Fruit fly (Drosophila melanogaster): ENCODE measurements around the gene Jon25Biii.

Jon25Biii gene

dm6 chr2L:4999389-5000032, 48.9 kb upstream of the Jon25Biii start (continued):
- TF ChIP-seq CG10979 (tag; optimal IDR thresholded peaks at IDR 0.05), result peak; percentile 61
- peak; percentile 76 for TF ChIP-seq Ptx1 (GFP tag; IDR thresholded peaks at IDR 0.05)
- TF ChIP-seq Mrtf (GFP tag; IDR thresholded peaks at IDR 0.05), result peak; percentile 77; the same call in 2 of the 3 replicates
- no peak for TF ChIP-seq CG6683 (GFP tag; optimal IDR thresholded peaks at IDR 0.05)
- TF ChIP-seq CG33557 (GFP tag; optimal IDR thresholded peaks at IDR 0.05), result peak; percentile 13
- peak; percentile 67 to 75 for TF ChIP-seq dpn (GFP tag; optimal IDR thresholded peaks at IDR 0.05)
- TF ChIP-seq dmrt11E (tag; optimal IDR thresholded peaks at IDR 0.05), result peak; percentile 66
- TF ChIP-seq CG9215 (GFP tag; IDR thresholded peaks at IDR 0.05), result peak; percentile 55; the same call in 1 of the 2 replicates
- TF ChIP-seq CG10209 (GFP tag; optimal IDR thresholded peaks at IDR 0.05), result peak; percentile 72
- TF ChIP-seq CG32772 (GFP tag; IDR thresholded peaks at IDR 0.05), result peak; percentile 49
- peak; percentile 50 for TF ChIP-seq bab2 (GFP tag; optimal IDR thresholded peaks at IDR 0.05)
- no peak for TF ChIP-seq hkb (optimal IDR thresholded peaks at IDR 0.05)
- TF ChIP-seq hkb (GFP tag; IDR thresholded peaks at IDR 0.05), result peak; percentile 64
- TF ChIP-seq zf30C (GFP tag; optimal IDR thresholded peaks at IDR 0.05), result no peak
- peak; percentile 16 for TF ChIP-seq en (GFP tag; optimal IDR thresholded peaks at IDR 0.05)
- no peak for TF ChIP-seq CG18011 (GFP tag; optimal IDR thresholded peaks at IDR 0.05)
- TF ChIP-seq Gsc (GFP tag; IDR thresholded peaks at IDR 0.05), result 0 out of 2 replicates have a peak, but pooled peaks have one; percentile 33
- TF ChIP-seq CG14050 (GFP tag; IDR thresholded peaks at IDR 0.05), result 0 out of 3 replicates have a peak, but pooled peaks have one; percentile 22
- peak; percentile 74 for TF ChIP-seq CG17328 (GFP tag; IDR thresholded peaks at IDR 0.05)
- no peak for TF ChIP-seq hb (GFP tag; IDR thresholded peaks at IDR 0.05; ENCODE audit: partially characterized antibody)
- no peak for TF ChIP-seq CG3407 (GFP tag; optimal IDR thresholded peaks at IDR 0.05)
- peak; percentile 69 for TF ChIP-seq tap (tag; optimal IDR thresholded peaks at IDR 0.05)
- peak; percentile 85 for TF ChIP-seq slbo (GFP tag; IDR thresholded peaks at IDR 0.05)
- no peak for TF ChIP-seq gcm2 (GFP tag; optimal IDR thresholded peaks at IDR 0.05)
- peak; percentile 69 for TF ChIP-seq tin (GFP tag; optimal IDR thresholded peaks at IDR 0.05)
- peak; percentile 46 for TF ChIP-seq Hr3 (GFP tag; optimal IDR thresholded peaks at IDR 0.05)
- TF ChIP-seq Hmx (GFP tag; optimal IDR thresholded peaks at IDR 0.05), result peak; percentile 26
- peak; percentile 70 for TF ChIP-seq CG30431 (GFP tag; optimal IDR thresholded peaks at IDR 0.05)
- TF ChIP-seq Antp (GFP tag; optimal IDR thresholded peaks at IDR 0.05), result peak; percentile 57
- TF ChIP-seq ems (GFP tag; optimal IDR thresholded peaks at IDR 0.05), result peak; percentile 61
- TF ChIP-seq CkIIα-i1 (GFP tag; IDR thresholded peaks at IDR 0.05), result no peak
- peak; percentile 38 for TF ChIP-seq CG15011 (GFP tag; optimal IDR thresholded peaks at IDR 0.05)
- peak; percentile 51 for TF ChIP-seq CG8388 (GFP tag; optimal IDR thresholded peaks at IDR 0.05)
- TF ChIP-seq CG2116 (GFP tag; optimal IDR thresholded peaks at IDR 0.05), result no peak
- peak; percentile 45 for TF ChIP-seq onecut (GFP tag; IDR thresholded peaks at IDR 0.05)
- TF ChIP-seq Oaz (GFP tag; IDR thresholded peaks at IDR 0.05), result no peak
- peak; percentile 66 for TF ChIP-seq NFAT (GFP tag; IDR thresholded peaks at IDR 0.05)
- peak; percentile 61; the same call in 2 of the 3 replicates for TF ChIP-seq otp (GFP tag; IDR thresholded peaks at IDR 0.05)
- peak; percentile 73 for TF ChIP-seq unpg (GFP tag; optimal IDR thresholded peaks at IDR 0.05)
- peak; percentile 76 for TF ChIP-seq CG12769 (tag; optimal IDR thresholded peaks at IDR 0.05)
- TF ChIP-seq CG6854 (GFP tag; optimal IDR thresholded peaks at IDR 0.05), result peak; percentile 36
- peak; percentile 37 for TF ChIP-seq CG1792 (GFP tag; optimal IDR thresholded peaks at IDR 0.05)
- peak; percentile 62 for TF ChIP-seq Dip3 (GFP tag; optimal IDR thresholded peaks at IDR 0.05)
